Worm (Caenorhabditis elegans): ENCODE results near the gene K07H8.2.

DNA sequence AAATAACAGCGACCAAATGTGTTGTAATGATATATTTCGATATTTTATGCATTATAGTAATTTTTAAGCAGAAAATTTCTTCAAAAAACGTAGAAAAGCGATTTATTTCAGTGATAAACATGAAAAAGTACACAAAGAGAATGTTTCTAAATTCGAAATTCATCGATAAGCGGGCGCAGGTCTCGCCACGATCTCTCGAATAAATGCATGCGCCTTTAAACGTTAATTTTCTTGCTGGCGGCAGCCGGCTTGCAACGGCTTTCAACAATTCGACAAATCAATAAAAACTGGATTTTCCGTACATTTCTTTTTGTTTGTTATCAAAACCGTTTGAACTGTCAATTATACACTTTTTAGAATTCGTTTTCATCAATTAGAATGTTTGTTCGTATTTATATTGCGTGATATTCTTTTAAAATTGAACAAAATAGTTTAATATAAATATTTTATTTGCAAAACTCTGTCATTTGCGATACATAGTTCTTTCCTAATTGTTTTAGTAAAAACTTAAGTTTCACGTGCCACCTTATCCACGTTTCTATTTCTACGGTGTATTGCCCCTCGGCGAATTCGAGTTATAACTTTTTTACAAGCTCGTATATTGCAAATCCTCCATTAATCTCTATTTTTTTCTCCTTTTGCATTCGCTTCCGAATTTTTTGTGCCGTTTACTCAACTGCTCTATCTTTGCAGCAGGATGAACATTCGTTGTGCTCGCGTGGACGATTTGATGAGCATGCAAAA is 1.6 kb upstream of the K07H8.2 start, which contains the start of gene daf-31:
- TF ChIP-seq ceh-36 (tag; optimal IDR thresholded peaks at IDR 0.05) = no peak
- 0 out of 2 replicates have a peak, but pooled peaks have one; percentile 5 for TF ChIP-seq sea-1 (GFP tag; conservative IDR thresholded peaks at IDR 0.05)
- TF ChIP-seq flt-1 (GFP tag; IDR thresholded peaks at IDR 0.05) = no peak
- TF ChIP-seq B0310.2 (tag; optimal IDR thresholded peaks at IDR 0.05) = no peak
- no peak for TF ChIP-seq scrt-1 (GFP tag; IDR thresholded peaks at IDR 0.05)
- TF ChIP-seq ama-1 (optimal IDR thresholded peaks at IDR 0.05) = no peak
- TF ChIP-seq tbx-37 (GFP tag; conservative IDR thresholded peaks at IDR 0.05) = no peak
- TF ChIP-seq tbx-11 (GFP tag; IDR thresholded peaks at IDR 0.05) = no peak
- TF ChIP-seq hnd-1 (tag; optimal IDR thresholded peaks at IDR 0.05) = no peak
- TF ChIP-seq pes-1 (GFP tag; IDR thresholded peaks at IDR 0.05) = no peak
